Fruit fly (Drosophila melanogaster): ENCODE data around the gene CG3277.

DNA sequence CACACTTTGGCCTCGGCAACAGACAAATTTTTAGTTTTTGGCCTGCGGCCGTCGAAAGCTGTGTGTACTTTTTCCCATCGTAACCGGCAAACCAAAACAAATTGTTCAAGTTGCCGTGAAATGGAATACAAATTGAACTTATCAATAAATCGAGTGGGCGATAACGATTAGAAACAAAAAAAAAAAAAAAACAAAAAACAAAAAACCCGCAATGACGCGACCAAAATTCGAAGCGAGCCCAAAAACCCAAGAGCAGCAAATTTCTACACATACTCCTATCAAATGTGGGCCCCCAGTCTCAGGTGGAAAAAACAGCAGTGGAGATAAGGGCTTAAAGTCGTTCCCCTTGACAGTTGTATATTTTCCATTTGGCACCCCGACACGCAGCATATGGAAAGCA lies 3.3 kb downstream of the CG3277 start:
- no peak for TF ChIP-seq CG8478 (optimal IDR thresholded peaks at IDR 0.05)
- no peak for TF ChIP-seq CTCF (optimal IDR thresholded peaks at IDR 0.05)

All from S2 (cell line).